Worm (Caenorhabditis elegans) whole organism, mixed stage, embryonic: ENCODE measurements around the gene T10B10.8.

Experiments
- blmp-1 ChIP-seq: fragments of 150-350 bp; optimal IDR thresholded peaks from 2 replicates; lab custom pipeline; 2014; ENCODE audit warnings: missing biosample characterization, missing genetic modification characterization
- ces-1 ChIP-seq: fragments of 150-350 bp; optimal IDR thresholded peaks from 2 replicates; lab custom pipeline; 2014; ENCODE audit warnings: missing biosample characterization, missing genetic modification reagents, missing genetic modification characterization
- flh-1 ChIP-seq: fragments of 200-800 bp; sonication (Bioruptor generic); optimal IDR thresholded peaks from 2 replicates; lab custom pipeline; 2018; ENCODE audit warnings: mild to moderate bottlenecking, missing genetic modification characterization, moderate library complexity, missing compliant biosample characterization
- hlh-1 ChIP-seq: fragments of 150-350 bp; optimal IDR thresholded peaks from 2 replicates; lab custom pipeline; 2014; ENCODE audit warnings: missing biosample characterization, missing genetic modification reagents, missing genetic modification characterization
- lsy-2 ChIP-seq: fragments of 150-350 bp; optimal IDR thresholded peaks from 2 replicates; lab custom pipeline; 2014; ENCODE audit warnings: missing biosample characterization, missing genetic modification characterization
- mep-1 ChIP-seq: fragments of 150-350 bp; optimal IDR thresholded peaks from 2 replicates; lab custom pipeline; 2017; ENCODE audit warnings: missing biosample characterization, missing genetic modification reagents, missing genetic modification characterization, inconsistent platforms
- nhr-12 ChIP-seq: fragments of 150-350 bp; optimal IDR thresholded peaks from 2 replicates; lab custom pipeline; 2014; ENCODE audit warnings: missing biosample characterization, missing genetic modification characterization
- nhr-237 ChIP-seq: fragments of 150-350 bp; optimal IDR thresholded peaks from 2 replicates; lab custom pipeline; 2014; ENCODE audit warnings: missing biosample characterization, missing genetic modification characterization
- nhr-76 ChIP-seq: sonication (generic microtip); optimal IDR thresholded peaks from 2 replicates; lab custom pipeline; 2017; ENCODE audit warnings: missing biosample characterization, missing genetic modification characterization
- pha-4 ChIP-seq: fragments of 150-350 bp; optimal IDR thresholded peaks from 2 replicates; lab custom pipeline; 2018; ENCODE audit warnings: missing biosample characterization, missing genetic modification reagents, missing genetic modification characterization
- sem-2 ChIP-seq: fragments of 200-800 bp; sonication (Bioruptor generic); optimal IDR thresholded peaks from 2 replicates; lab custom pipeline; 2018; ENCODE audit warnings: mild to moderate bottlenecking, missing genetic modification characterization, missing compliant biosample characterization
- tbx-8 ChIP-seq: fragments of 200-800 bp; sonication (Bioruptor generic); optimal IDR thresholded peaks from 2 replicates; lab custom pipeline; 2018; ENCODE audit warnings: mild to moderate bottlenecking, missing genetic modification characterization, moderate library complexity, missing compliant biosample characterization
- unc-39 ChIP-seq: fragments of 150-350 bp; optimal IDR thresholded peaks from 2 replicates; lab custom pipeline; 2014; ENCODE audit warnings: missing biosample characterization, missing genetic modification characterization
- unc-62 ChIP-seq: fragments of 150-350 bp; optimal IDR thresholded peaks from 2 replicates; lab custom pipeline; 2014; ENCODE audit warnings: missing biosample characterization, missing genetic modification reagents, missing genetic modification characterization

DNA sequence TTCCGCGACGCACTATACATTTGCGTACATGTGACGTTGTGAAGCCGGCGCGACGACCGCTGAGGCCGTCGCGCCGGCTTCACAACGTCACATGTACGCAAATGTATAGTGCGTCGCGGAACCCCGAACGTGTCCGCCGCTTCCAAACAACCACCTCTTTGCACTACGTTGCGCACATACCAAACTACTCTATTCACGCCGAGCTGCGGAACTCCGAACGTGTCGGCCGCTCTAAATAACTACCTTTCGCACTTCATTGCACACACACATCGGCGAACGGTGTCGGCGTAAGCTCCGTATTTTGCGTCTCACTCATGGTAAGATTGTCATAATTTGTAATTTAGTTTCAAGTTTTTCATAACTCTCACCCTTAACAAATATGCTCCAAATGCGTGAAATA lies 53.9 kb downstream of the T10B10.8 start:
- no peak for TF ChIP-seq mep-1 (tag; lab: Kevin White, UChicago)
- TF ChIP-seq blmp-1 (tag; lab: Kevin White, UChicago): no peak
- no peak for TF ChIP-seq hlh-1 (tag; lab: Kevin White, UChicago)
- TF ChIP-seq nhr-12: no peak
- TF ChIP-seq pha-4 (tag; lab: Kevin White, UChicago): no peak
- no peak for TF ChIP-seq tbx-8 (GFP tag; lab: Kevin White, UChicago)
- TF ChIP-seq nhr-237 (tag; lab: Kevin White, UChicago): no peak
- TF ChIP-seq unc-62 (GFP tag; lab: Kevin White, UChicago): no peak
- no peak for TF ChIP-seq sem-2
- TF ChIP-seq lsy-2: no peak
- TF ChIP-seq flh-1 (GFP tag; lab: Kevin White, UChicago): no peak
- no peak for TF ChIP-seq unc-39
- TF ChIP-seq nhr-76 (tag; lab: Kevin White, UChicago): no peak
- no peak for TF ChIP-seq ces-1 (GFP tag; lab: Kevin White, UChicago)
